Fruit fly (Drosophila melanogaster) whole organism, prepupa: Measurements from ENCODE around the gene CG4218.

ENCODE experiments used
- CG10631 ChIP-seq: fragments of 200-800 bp; sonication (Bioruptor generic); optimal IDR thresholded peaks from 2 replicates; lab custom pipeline; 2016; ENCODE audit warnings: missing biosample characterization, missing genetic modification characterization
- CG10669 ChIP-seq: fragments of 200-800 bp; sonication (Bioruptor generic); optimal IDR thresholded peaks from 3 replicates; lab custom pipeline; 2018; ENCODE audit warnings: missing biosample characterization, mild to moderate bottlenecking, missing genetic modification characterization, moderate library complexity
- CG11294 ChIP-seq: fragments of 200-800 bp; sonication (Bioruptor generic); IDR thresholded peaks from 2 replicates; pipeline ENCODE4 v1.3.6; 2022; ENCODE audit warnings: missing biosample characterization, missing genetic modification characterization
- CG11762 ChIP-seq: fragments of 200-800 bp; sonication (Bioruptor generic); optimal IDR thresholded peaks from 3 replicates; lab custom pipeline; 2016; ENCODE audit warnings: missing biosample characterization, missing genetic modification characterization; ENCODE audit not compliant: insufficient read depth
- CG11902 ChIP-seq: fragments of 200-800 bp; sonication (Bioruptor generic); optimal IDR thresholded peaks from 3 replicates; lab custom pipeline; 2016; ENCODE audit warnings: missing biosample characterization, missing genetic modification characterization
- CG16779 ChIP-seq: fragments of 200-800 bp; sonication (Bioruptor generic); optimal IDR thresholded peaks from 3 replicates; lab custom pipeline; 2017; ENCODE audit warnings: missing biosample characterization, mild to moderate bottlenecking, missing genetic modification characterization
- CG31627 ChIP-seq: fragments of 200-800 bp; sonication (Bioruptor generic); optimal IDR thresholded peaks from 3 replicates; lab custom pipeline; 2016; ENCODE audit warnings: missing biosample characterization, missing genetic modification characterization
- CG32006 ChIP-seq: fragments of 200-800 bp; sonication (Bioruptor generic); optimal IDR thresholded peaks from 3 replicates; lab custom pipeline; 2017; ENCODE audit warnings: missing biosample characterization, mild to moderate bottlenecking, missing genetic modification characterization
- CG34406 ChIP-seq: fragments of 200-800 bp; sonication (Bioruptor generic); optimal IDR thresholded peaks from 3 replicates; lab custom pipeline; 2016; ENCODE audit warnings: missing biosample characterization, missing genetic modification characterization
- CG3919 ChIP-seq: fragments of 200-800 bp; sonication (Bioruptor generic); optimal IDR thresholded peaks from 3 replicates; lab custom pipeline; 2016; ENCODE audit warnings: missing biosample characterization, missing genetic modification characterization
- CG4318 ChIP-seq: fragments of 200-800 bp; sonication (Bioruptor generic); optimal IDR thresholded peaks from 3 replicates; lab custom pipeline; 2017; ENCODE audit warnings: missing biosample characterization, mild to moderate bottlenecking, missing genetic modification characterization
- CG6163 ChIP-seq: fragments of 200-800 bp; sonication (Bioruptor generic); IDR thresholded peaks from 3 replicates; pipeline ENCODE4 v1.3.6; 2022; ENCODE audit warnings: missing biosample characterization, missing genetic modification characterization
- CG6276 ChIP-seq: fragments of 200-800 bp; sonication (Bioruptor generic); optimal IDR thresholded peaks from 2 replicates; lab custom pipeline; 2017; ENCODE audit warnings: missing biosample characterization, mild to moderate bottlenecking, missing genetic modification characterization
- CG6792 ChIP-seq: fragments of 200-800 bp; sonication (Bioruptor generic); optimal IDR thresholded peaks from 3 replicates; lab custom pipeline; 2016; ENCODE audit warnings: missing biosample characterization, missing genetic modification characterization
- CG6808 ChIP-seq: fragments of 200-800 bp; sonication (Bioruptor generic); optimal IDR thresholded peaks from 3 replicates; lab custom pipeline; 2017; ENCODE audit warnings: missing biosample characterization, missing genetic modification characterization, mild to moderate bottlenecking, moderate library complexity, missing genetic modification reagents
- CG6854 ChIP-seq: fragments of 200-800 bp; sonication (Bioruptor generic); optimal IDR thresholded peaks from 2 replicates; lab custom pipeline; 2017; ENCODE audit warnings: missing biosample characterization, mild to moderate bottlenecking, missing genetic modification characterization
- CG7368 ChIP-seq: fragments of 200-800 bp; sonication (Bioruptor generic); optimal IDR thresholded peaks from 3 replicates; lab custom pipeline; 2016; ENCODE audit warnings: missing biosample characterization, missing genetic modification characterization
- CG8119 ChIP-seq: fragments of 200-800 bp; sonication (Bioruptor generic); IDR thresholded peaks from 3 replicates; pipeline ENCODE4 v1.3.6; 2022; ENCODE audit warnings: missing biosample characterization, missing genetic modification characterization
- CG8632 ChIP-seq: fragments of 200-800 bp; sonication (Bioruptor generic); optimal IDR thresholded peaks from 3 replicates; lab custom pipeline; 2016; ENCODE audit warnings: missing biosample characterization, missing genetic modification characterization
- CG9139 ChIP-seq: fragments of 200-800 bp; sonication (Bioruptor generic); optimal IDR thresholded peaks from 3 replicates; lab custom pipeline; 2017; ENCODE audit warnings: missing biosample characterization, mild to moderate bottlenecking, missing genetic modification characterization
- Eip75B ChIP-seq: fragments of 200-800 bp; sonication (Bioruptor generic); optimal IDR thresholded peaks from 3 replicates; lab custom pipeline; 2016; ENCODE audit warnings: missing biosample characterization, missing genetic modification characterization
- Eip78C ChIP-seq: fragments of 200-800 bp; sonication (Bioruptor generic); peaks from one replicate; lab custom pipeline; 2016; ENCODE audit warnings: missing biosample characterization, missing genetic modification characterization
- Eip93F ChIP-seq: fragments of 200-800 bp; sonication (Bioruptor generic); optimal IDR thresholded peaks from 2 replicates; lab custom pipeline; 2016; ENCODE audit warnings: missing biosample characterization, mild to moderate bottlenecking, missing genetic modification characterization
- Ets21C ChIP-seq: fragments of 200-800 bp; sonication (Bioruptor generic); optimal IDR thresholded peaks from 3 replicates; lab custom pipeline; 2016; ENCODE audit warnings: missing biosample characterization, missing genetic modification characterization
- Hr38 ChIP-seq: sonication (Bioruptor generic); optimal IDR thresholded peaks from 2 replicates; lab custom pipeline; 2016; ENCODE audit warnings: missing biosample characterization, missing genetic modification characterization
- Hr39 ChIP-seq: fragments of 200-800 bp; sonication (Bioruptor generic); optimal IDR thresholded peaks from 2 replicates; lab custom pipeline; 2016; ENCODE audit warnings: missing biosample characterization, missing genetic modification characterization
- OdsH ChIP-seq: fragments of 200-800 bp; sonication (Bioruptor generic); optimal IDR thresholded peaks from 3 replicates; lab custom pipeline; 2016; ENCODE audit warnings: missing biosample characterization, missing genetic modification characterization
- Sox102F ChIP-seq: fragments of 200-800 bp; sonication (Bioruptor generic); optimal IDR thresholded peaks from 2 replicates; lab custom pipeline; 2016; ENCODE audit warnings: missing biosample characterization, mild to moderate bottlenecking, missing genetic modification characterization
- Sox14 ChIP-seq: fragments of 200-800 bp; sonication (Bioruptor generic); optimal IDR thresholded peaks from 3 replicates; lab custom pipeline; 2016; ENCODE audit warnings: missing biosample characterization, missing genetic modification characterization
- Sox15 ChIP-seq: fragments of 200-800 bp; sonication (Bioruptor generic); optimal IDR thresholded peaks from 3 replicates; lab custom pipeline; 2016; ENCODE audit warnings: missing biosample characterization, missing genetic modification characterization
- achi ChIP-seq: fragments of 200-800 bp; sonication (Bioruptor generic); optimal IDR thresholded peaks from 3 replicates; lab custom pipeline; 2016; ENCODE audit warnings: missing biosample characterization, missing genetic modification characterization
- cyc ChIP-seq: fragments of 200-800 bp; sonication (Bioruptor generic); optimal IDR thresholded peaks from 3 replicates; lab custom pipeline; 2016; ENCODE audit warnings: missing biosample characterization, missing genetic modification characterization
- dsx ChIP-seq: fragments of 200-800 bp; optimal IDR thresholded peaks from 3 replicates; lab custom pipeline; 2019; ENCODE audit warnings: missing biosample characterization, mild to moderate bottlenecking, missing genetic modification characterization, moderate library complexity; ENCODE audit not compliant: poor library complexity, severe bottlenecking
- fd59A ChIP-seq: fragments of 200-800 bp; sonication (Bioruptor generic); optimal IDR thresholded peaks from 2 replicates; lab custom pipeline; 2017; ENCODE audit warnings: missing biosample characterization, mild to moderate bottlenecking, missing genetic modification characterization, missing genetic modification reagents
- fd85E ChIP-seq: fragments of 200-800 bp; sonication (Bioruptor generic); optimal IDR thresholded peaks from 3 replicates; lab custom pipeline; 2016; ENCODE audit warnings: missing biosample characterization, missing genetic modification characterization
- fkh ChIP-seq: fragments of 200-800 bp; sonication (Bioruptor generic); optimal IDR thresholded peaks from 3 replicates; lab custom pipeline; 2017; ENCODE audit warnings: missing biosample characterization, mild to moderate bottlenecking, missing genetic modification characterization, moderate library complexity
- lz ChIP-seq: fragments of 200-800 bp; sonication (Bioruptor generic); optimal IDR thresholded peaks from 3 replicates; lab custom pipeline; 2016; ENCODE audit warnings: missing biosample characterization, missing genetic modification characterization
- pdm3 ChIP-seq: fragments of 200-800 bp; sonication (Bioruptor generic); optimal IDR thresholded peaks from 3 replicates; lab custom pipeline; 2016; ENCODE audit warnings: missing biosample characterization, missing genetic modification characterization
- salr ChIP-seq, 2 experiments: fragments of 200-800 bp; sonication (Bioruptor generic); optimal IDR thresholded peaks; 3 replicates each; lab custom pipeline; 2016 to 2018; ENCODE audit warnings: missing biosample characterization in 2 of 2, missing genetic modification characterization in 2 of 2, mild to moderate bottlenecking in 1 of 2
- spab ChIP-seq: fragments of 200-800 bp; sonication (Bioruptor generic); optimal IDR thresholded peaks from 2 replicates; lab custom pipeline; 2017; ENCODE audit warnings: missing biosample characterization, mild to moderate bottlenecking, missing genetic modification characterization, missing genetic modification reagents
- svp ChIP-seq: fragments of 200-800 bp; sonication (Bioruptor generic); peaks from one replicate; lab custom pipeline; 2016; ENCODE audit warnings: missing biosample characterization, missing genetic modification characterization
- vri ChIP-seq: fragments of 200-800 bp; sonication (Bioruptor generic); optimal IDR thresholded peaks from 3 replicates; lab custom pipeline; 2016; ENCODE audit warnings: missing biosample characterization, mild to moderate bottlenecking, missing genetic modification characterization

CG4218 gene

dm6 chr2L:14557743-14558142 lies 8.8 kb upstream of the CG4218 start (continued):
- TF ChIP-seq Sox14 (GFP tag; lab: Kevin White, UChicago) = peak; percentile 84
- peak; percentile 54 for TF ChIP-seq salr (GFP tag; optimal IDR thresholded peaks at IDR 0.05; lab: Kevin White, UChicago)
- TF ChIP-seq CG6854 (GFP tag; lab: Kevin White, UChicago) = peak; percentile 54
- peak; percentile 7 for TF ChIP-seq CG4318 (GFP tag; lab: Kevin White, UChicago)
- TF ChIP-seq CG6163 = peak; percentile 91
- TF ChIP-seq CG3919 (GFP tag; lab: Kevin White, UChicago) = peak; percentile 85
- peak; percentile 84 for TF ChIP-seq CG6808 (GFP tag; lab: Kevin White, UChicago)
- peak; percentile 85 for TF ChIP-seq Eip75B (GFP tag; lab: Kevin White, UChicago)
- peak; percentile 83 for TF ChIP-seq CG8632 (GFP tag; lab: Kevin White, UChicago)
- peak; percentile 86 for TF ChIP-seq achi
- peak; percentile 83 for TF ChIP-seq OdsH
- peak; percentile 80 for TF ChIP-seq CG7368 (GFP tag; lab: Kevin White, UChicago)
- TF ChIP-seq lz (GFP tag; lab: Kevin White, UChicago) = peak; percentile 88
- no peak for TF ChIP-seq CG11294 (GFP tag; lab: Robert Waterston, UW)
- TF ChIP-seq CG31627 (GFP tag; lab: Kevin White, UChicago) = peak; percentile 85
- TF ChIP-seq Eip93F = peak; percentile 53
- peak; percentile 82 for TF ChIP-seq CG10631 (GFP tag; lab: Kevin White, UChicago)
- peak; percentile 88 for TF ChIP-seq pdm3
- TF ChIP-seq Sox15 = peak; percentile 64
- TF ChIP-seq svp (GFP tag; lab: Kevin White, UChicago) = peak; percentile 95
- peak; percentile 80 for TF ChIP-seq CG10669 (GFP tag; lab: Kevin White, UChicago)
- peak; percentile 39 for TF ChIP-seq CG6276
- TF ChIP-seq cyc = peak; percentile 80
- TF ChIP-seq dsx (GFP tag; lab: Kevin White, UChicago) = peak; percentile 86
- TF ChIP-seq fd85E = peak; percentile 38
- peak; percentile 62; the same call in 1 of the 3 replicates for TF ChIP-seq CG8119 (GFP tag; lab: Robert Waterston, UW)
- peak; percentile 63 for TF ChIP-seq CG11762
- peak; percentile 88 for TF ChIP-seq CG6792 (GFP tag; lab: Kevin White, UChicago)
- TF ChIP-seq spab (GFP tag; lab: Kevin White, UChicago) = peak; percentile 75
- TF ChIP-seq, all 60 proteins: peak for 56

dm6 chr2L:14556811-14557210 lies 7.9 kb upstream of the CG4218 start:
- no peak for TF ChIP-seq vri (GFP tag; lab: Kevin White, UChicago)
- no peak for TF ChIP-seq Hr39 (GFP tag; lab: Kevin White, UChicago)
- no peak for TF ChIP-seq CG32006 (GFP tag; lab: Kevin White, UChicago)
- no peak for TF ChIP-seq spab (GFP tag; lab: Kevin White, UChicago)
- TF ChIP-seq Sox102F (GFP tag; lab: Kevin White, UChicago) = no peak
- peak; percentile 49 for TF ChIP-seq Eip78C (GFP tag; lab: Kevin White, UChicago)
- TF ChIP-seq CG10631 (GFP tag; lab: Kevin White, UChicago) = peak; percentile 15
- peak; percentile 93 for TF ChIP-seq fkh (GFP tag; lab: Kevin White, UChicago)
- peak; percentile 18 for TF ChIP-seq Hr38 (GFP tag; lab: Kevin White, UChicago)
- no peak for TF ChIP-seq CG4318 (GFP tag; lab: Kevin White, UChicago)
- no peak for TF ChIP-seq Ets21C (GFP tag; lab: Kevin White, UChicago)
- TF ChIP-seq CG11902 (GFP tag; lab: Kevin White, UChicago) = no peak
- TF ChIP-seq CG34406 = no peak
- no peak for TF ChIP-seq CG7368 (GFP tag; lab: Kevin White, UChicago)
- TF ChIP-seq CG16779 (tag; lab: Kevin White, UChicago) = no peak
- no peak for TF ChIP-seq dsx (GFP tag; lab: Kevin White, UChicago)
- TF ChIP-seq fd59A (GFP tag; lab: Kevin White, UChicago) = no peak
- TF ChIP-seq CG9139 = no peak
